Fruit fly (Drosophila melanogaster) whole organism: ENCODE measurements around the gene nop5.

ENCODE experiments used
- CG8478 ChIP-seq: fragments of >200 bp; optimal IDR thresholded peaks from 2 replicates; lab custom pipeline; 2018; ENCODE audit warnings: inconsistent platforms
- Dll ChIP-seq: fragments of >200 bp; optimal IDR thresholded peaks from 2 replicates; lab custom pipeline; 2017
- EcR ChIP-seq, 2 experiments: fragments of >200 bp; optimal IDR thresholded peaks; 2 replicates each; lab custom pipeline; 2017; ENCODE audit warnings: missing biosample characterization in 2 of 2, missing genetic modification characterization in 2 of 2, missing genetic modification reagents in 2 of 2
- pan ChIP-seq: fragments of >200 bp; optimal IDR thresholded peaks from 2 replicates; lab custom pipeline; 2017
- psq ChIP-seq: fragments of >200 bp; optimal IDR thresholded peaks from 2 replicates; lab custom pipeline; 2017
- usp ChIP-seq: fragments of >200 bp; optimal IDR thresholded peaks from 2 replicates; lab custom pipeline; 2017; ENCODE audit warnings: missing biosample characterization, missing genetic modification characterization, mixed read lengths

DNA sequence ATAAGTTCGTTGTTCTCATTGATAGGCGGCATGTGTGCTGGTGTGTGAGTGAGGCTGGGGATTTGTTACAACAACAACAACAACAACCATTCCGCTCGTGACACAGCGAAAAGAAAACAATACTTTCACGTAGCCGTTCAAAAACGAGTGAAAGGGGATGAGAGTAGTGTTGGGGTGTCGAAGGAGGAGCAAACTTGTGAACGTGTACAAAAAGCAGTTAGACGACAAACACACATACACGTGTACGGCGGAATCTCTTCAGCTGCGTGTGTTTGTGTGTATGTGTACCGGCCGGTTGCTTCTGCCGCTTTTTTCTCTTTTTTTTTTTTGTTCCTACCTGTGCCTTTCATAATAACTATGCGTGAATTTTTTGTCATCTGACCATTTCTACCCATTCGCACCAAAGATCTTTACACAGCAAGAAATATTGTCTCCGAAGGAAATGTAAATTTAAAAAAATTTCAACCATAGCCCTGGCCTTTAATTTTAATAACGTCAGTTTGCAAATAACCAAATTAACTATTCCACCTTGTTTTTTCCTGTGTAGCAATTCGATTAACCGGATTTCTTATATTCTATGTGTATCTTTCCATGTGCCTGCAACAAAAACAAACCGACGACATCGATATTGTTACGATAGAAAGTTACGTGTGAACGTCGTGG is 3.7 kb upstream of the nop5 start:
- TF ChIP-seq pan (lab: Kevin White, UChicago) (no peak), usp (GFP tag; lab: Kevin White, UChicago) (no peak), psq (no peak), EcR (GFP tag; optimal IDR thresholded peaks at IDR 0.05; lab: Kevin White, UChicago) (no peak), CG8478 (lab: Kevin White, UChicago) (no peak), Dll (lab: Kevin White, UChicago) (no peak)
